Worm (Caenorhabditis elegans) whole organism, young adult: Measurements from ENCODE around the gene taf-9.

ENCODE experiments used
- B0035.1 ChIP-seq: sonication (generic microtip); optimal IDR thresholded peaks from 2 replicates; lab custom pipeline; 2016; ENCODE audit warnings: missing genetic modification characterization, mild to moderate bottlenecking, missing compliant biosample characterization, missing genotype, missing genetic modification reagents
- F49E8.2 ChIP-seq: sonication (generic microtip); optimal IDR thresholded peaks from 3 replicates; lab custom pipeline; 2017; ENCODE audit warnings: missing genetic modification characterization, mild to moderate bottlenecking, missing compliant biosample characterization, antibody characterized with exemption, moderate library complexity; ENCODE audit not compliant: insufficient read depth
- T26A5.8 ChIP-seq: sonication (generic microtip); optimal IDR thresholded peaks from 2 replicates; lab custom pipeline; 2016; ENCODE audit warnings: missing genetic modification characterization, missing compliant biosample characterization
- ZK185.1 ChIP-seq: sonication (generic microtip); optimal IDR thresholded peaks from 2 replicates; lab custom pipeline; 2016; ENCODE audit warnings: mild to moderate bottlenecking, missing genetic modification characterization, missing compliant biosample characterization; ENCODE audit not compliant: poor library complexity, severe bottlenecking
- ama-1 ChIP-seq, 3 experiments: fragments of 150-350 bp in 1 of 3; sonication (generic microtip) in 2 of 3; optimal IDR thresholded peaks; 2 replicates each; lab custom pipeline; 2014 to 2018; ENCODE audit warnings: missing biosample characterization in 2 of 3, missing genetic modification characterization in 2 of 3, missing genetic modification reagents in 2 of 3
- ets-4 ChIP-seq: fragments of 200-800 bp; sonication (Bioruptor generic); optimal IDR thresholded peaks from 2 replicates; lab custom pipeline; 2018; ENCODE audit warnings: mild to moderate bottlenecking, missing genetic modification characterization, missing compliant biosample characterization
- him-1 ChIP-seq: sonication (generic microtip); optimal IDR thresholded peaks from 2 replicates; lab custom pipeline; 2016; ENCODE audit warnings: missing genotype, missing genetic modification reagents, missing genetic modification characterization, missing compliant biosample characterization
- lin-54 ChIP-seq: fragments of 200-800 bp; sonication (Bioruptor generic); optimal IDR thresholded peaks from 2 replicates; lab custom pipeline; 2018; ENCODE audit warnings: mild to moderate bottlenecking, missing genetic modification characterization, missing compliant biosample characterization
- madf-6 ChIP-seq: fragments of 200-800 bp; sonication (Bioruptor generic); IDR thresholded peaks from 2 replicates; pipeline ENCODE4 v1.3.6; 2022; ENCODE audit warnings: missing genetic modification reagents, missing genetic modification characterization, missing compliant biosample characterization
- mcd-1 ChIP-seq: fragments of 200-800 bp; sonication (Bioruptor generic); IDR thresholded peaks from 2 replicates; pipeline ENCODE4 v1.3.6; 2022; ENCODE audit warnings: missing genetic modification reagents, missing genetic modification characterization, missing compliant biosample characterization
- nfya-1 ChIP-seq: sonication (generic microtip); optimal IDR thresholded peaks from 2 replicates; lab custom pipeline; 2017; ENCODE audit warnings: antibody characterized with exemption, missing compliant biosample characterization, missing genetic modification characterization, borderline replicate concordance; ENCODE audit not compliant: insufficient read depth
- pha-4 ChIP-seq: fragments of 150-350 bp; sonication (generic microtip); optimal IDR thresholded peaks from 2 replicates; lab custom pipeline; 2014; ENCODE audit warnings: missing biosample characterization, missing genetic modification reagents, missing genetic modification characterization
- unc-62 ChIP-seq: fragments of 150-350 bp; optimal IDR thresholded peaks from 2 replicates; lab custom pipeline; 2014; ENCODE audit warnings: missing biosample characterization, missing genetic modification reagents, missing genetic modification characterization
- ztf-25 ChIP-seq: fragments of 200-800 bp; sonication (Bioruptor generic); IDR thresholded peaks from 2 replicates; pipeline ENCODE4 v1.3.6; 2022; ENCODE audit warnings: missing genetic modification reagents, missing genetic modification characterization, missing compliant biosample characterization

ce11 chrIII:13635235-13635634 lies 11.2 kb downstream of the taf-9 start:
- TF ChIP-seq madf-6 (GFP tag; lab: Robert Waterston, UW), result no peak
- TF ChIP-seq mcd-1 (GFP tag; lab: Robert Waterston, UW), result no peak
- TF ChIP-seq lin-54 (GFP tag; lab: Kevin White, UChicago), result no peak
- TF ChIP-seq unc-62, result no peak
- TF ChIP-seq F49E8.2 (tag; lab: Kevin White, UChicago), result no peak
- no peak for TF ChIP-seq pha-4 (tag; lab: Kevin White, UChicago)
- TF ChIP-seq him-1 (tag; lab: Kevin White, UChicago), result no peak
- no peak for TF ChIP-seq ZK185.1 (tag; lab: Kevin White, UChicago)
- TF ChIP-seq ztf-25, result no peak
- no peak for TF ChIP-seq B0035.1
- no peak for TF ChIP-seq ama-1 (optimal IDR thresholded peaks at IDR 0.05; lab: Kevin White, UChicago)
- no peak for TF ChIP-seq ama-1 (GFP tag; optimal IDR thresholded peaks at IDR 0.05; lab: Kevin White, UChicago)
- no peak for TF ChIP-seq T26A5.8 (tag; lab: Kevin White, UChicago)
- TF ChIP-seq nfya-1, result no peak
- TF ChIP-seq ets-4 (GFP tag; lab: Kevin White, UChicago), result no peak
